Worm (Caenorhabditis elegans): ENCODE data around the gene abu-6.
A peak's percentile ranks its signal among the peaks of the same experiment; 100 is the strongest.

The abu-6 gene

DNA sequence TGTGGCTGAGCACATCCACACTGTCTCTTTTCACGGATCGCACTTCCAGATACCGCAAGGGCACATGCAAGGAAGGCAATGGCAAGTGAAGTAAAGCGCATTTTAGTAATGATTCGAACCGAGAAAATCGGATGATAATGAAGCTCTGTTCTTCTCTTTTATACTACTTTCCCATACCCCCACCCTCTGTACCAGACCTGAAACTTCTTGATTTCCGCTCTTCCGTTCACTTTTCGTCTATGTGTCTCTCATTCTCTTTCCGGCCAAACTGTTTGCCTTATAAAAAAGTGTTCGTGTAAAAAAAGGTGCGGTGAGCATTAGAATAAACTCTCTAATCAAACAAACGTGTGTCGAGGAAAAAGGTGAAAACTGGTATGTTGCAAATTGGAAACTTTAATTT is at the start of gene abu-6:
Gene abu-6 (minus strand): TSS at position 101 of the 400 bp plus-strand sequence.
- TF ChIP-seq nhr-12 (tag; optimal IDR thresholded peaks at IDR 0.05), result no peak

DNA sequence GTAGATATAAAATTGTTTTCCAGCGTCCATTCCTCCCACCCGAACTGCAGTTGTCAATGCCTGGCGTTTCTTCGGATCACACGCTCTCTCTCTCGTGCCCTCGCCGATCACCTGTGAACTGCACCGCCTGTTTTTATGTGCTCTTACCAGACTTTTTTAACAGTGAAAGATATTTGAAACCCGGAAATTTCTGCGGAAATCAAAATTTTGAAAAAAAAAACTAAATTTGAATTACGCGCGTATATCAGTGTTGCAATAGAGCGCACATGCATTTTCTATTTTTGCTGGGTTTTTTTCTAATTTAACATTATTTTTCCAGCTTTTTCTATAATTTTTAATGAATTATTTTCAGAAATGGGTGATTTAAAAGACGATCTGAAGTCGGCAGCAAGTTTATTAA is 42.4 kb upstream of the abu-6 start, which contains the start of gene ttc-37:
Gene ttc-37 (plus strand): TSS at position 349 of the 400 bp plus-strand sequence.
- no peak for TF ChIP-seq ztf-11 (tag; optimal IDR thresholded peaks at IDR 0.05)
- TF ChIP-seq egl-5 (tag; optimal IDR thresholded peaks at IDR 0.05), result peak; percentile 17
- no peak for TF ChIP-seq mdl-1 (tag; optimal IDR thresholded peaks at IDR 0.05)
- TF ChIP-seq hmg-11 (tag; optimal IDR thresholded peaks at IDR 0.05), result peak; percentile 40
- TF ChIP-seq ZK546.5 (tag; optimal IDR thresholded peaks at IDR 0.05), result no peak
- TF ChIP-seq ama-1 (optimal IDR thresholded peaks at IDR 0.05), result no peak
- peak; percentile 76 for TF ChIP-seq pha-4 (tag; optimal IDR thresholded peaks at IDR 0.05)
- no peak for TF ChIP-seq zag-1 (tag; optimal IDR thresholded peaks at IDR 0.05)
- TF ChIP-seq fos-1 (tag; optimal IDR thresholded peaks at IDR 0.05), result no peak
- no peak for TF ChIP-seq ztf-4 (tag; optimal IDR thresholded peaks at IDR 0.05)
- no peak for TF ChIP-seq snpc-4 (tag; optimal IDR thresholded peaks at IDR 0.05)
- TF ChIP-seq elt-3 (tag; optimal IDR thresholded peaks at IDR 0.05), result no peak
- TF ChIP-seq unc-62 (GFP tag; optimal IDR thresholded peaks at IDR 0.05), result no peak
- TF ChIP-seq egl-27 (tag; optimal IDR thresholded peaks at IDR 0.05), result no peak
- TF ChIP-seq nhr-43 (tag; optimal IDR thresholded peaks at IDR 0.05; ENCODE audit: poor library complexity, severe bottlenecking), result no peak
- TF ChIP-seq ceh-16 (tag; optimal IDR thresholded peaks at IDR 0.05), result no peak
- TF ChIP-seq nhr-11 (tag; optimal IDR thresholded peaks at IDR 0.05), result no peak
- no peak for TF ChIP-seq eor-1 (tag; optimal IDR thresholded peaks at IDR 0.05)
- no peak for TF ChIP-seq nhr-28 (tag; optimal IDR thresholded peaks at IDR 0.05)
- peak; percentile 66 for TF ChIP-seq lin-15B (tag; optimal IDR thresholded peaks at IDR 0.05)
- no peak for TF ChIP-seq R02D3.7 (tag; optimal IDR thresholded peaks at IDR 0.05)
- TF ChIP-seq nhr-76 (tag; optimal IDR thresholded peaks at IDR 0.05), result no peak
- TF ChIP-seq elt-2 (tag; optimal IDR thresholded peaks at IDR 0.05), result peak; percentile 6
- TF ChIP-seq ceh-9 (tag; optimal IDR thresholded peaks at IDR 0.05), result no peak
- TF ChIP-seq aly-2 (tag; optimal IDR thresholded peaks at IDR 0.05), result no peak
- TF ChIP-seq sea-2 (GFP tag; optimal IDR thresholded peaks at IDR 0.05), result no peak
- TF ChIP-seq ceh-82 (tag; optimal IDR thresholded peaks at IDR 0.05), result no peak
- TF ChIP-seq nhr-23 (tag; optimal IDR thresholded peaks at IDR 0.05), result no peak
- no peak for TF ChIP-seq fkh-10 (GFP tag; optimal IDR thresholded peaks at IDR 0.05)
- no peak for TF ChIP-seq nhr-25 (tag; optimal IDR thresholded peaks at IDR 0.05)
- TF ChIP-seq pqm-1 (tag; optimal IDR thresholded peaks at IDR 0.05), result peak; percentile 3
- TF ChIP-seq nhr-237 (tag; optimal IDR thresholded peaks at IDR 0.05), result no peak
- peak; percentile 46 for TF ChIP-seq nfya-1 (tag; optimal IDR thresholded peaks at IDR 0.05; ENCODE audit: insufficient read depth)
- TF ChIP-seq tbx-2 (tag; optimal IDR thresholded peaks at IDR 0.05), result no peak
- TF ChIP-seq mml-1 (tag; optimal IDR thresholded peaks at IDR 0.05), result no peak

DNA sequence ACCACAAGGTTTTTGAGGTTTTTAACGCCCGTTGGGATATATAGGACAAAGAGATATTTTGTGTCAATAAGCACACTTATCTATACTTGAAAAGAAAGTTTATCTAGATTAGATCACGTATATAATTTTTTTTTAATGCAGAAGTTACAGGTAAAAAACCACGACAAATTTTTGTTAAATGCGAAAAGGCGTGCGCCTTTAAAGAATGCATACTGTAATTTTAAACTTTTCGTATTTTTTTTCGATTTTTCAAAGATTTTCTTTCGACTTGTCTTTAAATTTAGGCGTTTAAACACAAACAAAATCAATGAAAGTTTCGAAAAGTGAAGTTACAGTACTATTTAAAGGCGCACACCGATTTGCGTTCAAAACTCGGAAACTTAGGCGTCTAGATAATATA is 42.0 kb upstream of the abu-6 start:
- no peak for TF ChIP-seq lsy-12 (tag; optimal IDR thresholded peaks at IDR 0.05)
- no peak for TF ChIP-seq nhr-237 (tag; optimal IDR thresholded peaks at IDR 0.05)
- no peak for TF ChIP-seq zag-1 (tag; optimal IDR thresholded peaks at IDR 0.05)
- no peak for TF ChIP-seq elt-2 (tag; optimal IDR thresholded peaks at IDR 0.05)
- TF ChIP-seq nhr-23 (tag; optimal IDR thresholded peaks at IDR 0.05), result no peak
- TF ChIP-seq nhr-28 (tag; optimal IDR thresholded peaks at IDR 0.05), result no peak

DNA sequence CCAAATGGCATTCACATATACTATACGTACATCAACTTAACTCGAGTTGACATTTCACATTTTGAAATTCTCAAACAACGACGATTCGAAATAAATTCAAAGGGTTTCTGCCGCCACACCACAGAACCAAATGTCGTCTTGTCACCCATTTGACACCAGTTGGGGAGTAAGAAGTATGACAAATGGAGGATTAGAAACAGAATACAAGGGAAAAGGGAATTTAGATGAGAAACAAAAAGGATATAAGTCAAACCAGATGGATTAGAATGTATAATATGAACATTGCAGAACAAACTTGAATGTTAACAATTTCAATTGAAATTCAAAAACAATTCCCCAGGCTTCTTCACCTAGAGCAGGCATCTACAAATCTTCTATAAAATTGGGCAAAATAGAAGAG is 40.0 kb upstream of the abu-6 start:
- TF ChIP-seq elt-1 (tag; optimal IDR thresholded peaks at IDR 0.05) (no peak), lsy-12 (tag; optimal IDR thresholded peaks at IDR 0.05) (no peak), elt-2 (tag; optimal IDR thresholded peaks at IDR 0.05) (no peak), daf-12 (tag; optimal IDR thresholded peaks at IDR 0.05) (no peak), zag-1 (tag; optimal IDR thresholded peaks at IDR 0.05) (no peak), fkh-10 (GFP tag; optimal IDR thresholded peaks at IDR 0.05) (no peak), R02D3.7 (tag; optimal IDR thresholded peaks at IDR 0.05) (no peak), aly-2 (tag; optimal IDR thresholded peaks at IDR 0.05) (no peak)
